Worm (Caenorhabditis elegans) whole organism, L1 larva: ENCODE results near the gene pcs-1.

ENCODE experiments used
- Y116A8C.19 ChIP-seq: sonication (generic microtip); optimal IDR thresholded peaks from 2 replicates; lab custom pipeline; 2016; ENCODE audit warnings: missing compliant biosample characterization, missing genetic modification characterization, borderline replicate concordance
- ceh-82 ChIP-seq, 3 experiments: fragments of 150-350 bp in 1 of 3; sonication (generic microtip) in 2 of 3; optimal IDR thresholded peaks; 2 replicates each; lab custom pipeline; 2014 to 2017; ENCODE audit warnings: missing biosample characterization in 3 of 3, missing genetic modification characterization in 3 of 3
- fkh-4 ChIP-seq: sonication (generic microtip); optimal IDR thresholded peaks from 2 replicates; lab custom pipeline; 2016; ENCODE audit warnings: missing compliant biosample characterization, missing genetic modification characterization, borderline replicate concordance
- fos-1 ChIP-seq: fragments of 150-350 bp; optimal IDR thresholded peaks from 2 replicates; lab custom pipeline; 2014; ENCODE audit warnings: missing biosample characterization, missing genetic modification characterization
- isw-1 ChIP-seq: fragments of 200-800 bp; sonication (Bioruptor generic); IDR thresholded peaks from 2 replicates; pipeline ENCODE4 v1.3.6; 2022; ENCODE audit warnings: missing genetic modification characterization, missing compliant biosample characterization
- lin-13 ChIP-seq: fragments of 150-350 bp; optimal IDR thresholded peaks from 2 replicates; lab custom pipeline; 2014; ENCODE audit warnings: missing biosample characterization, missing genetic modification reagents, missing genetic modification characterization
- nhr-12 ChIP-seq: sonication (generic microtip); optimal IDR thresholded peaks from 2 replicates; lab custom pipeline; 2017; ENCODE audit warnings: missing biosample characterization, missing genetic modification characterization
- nhr-77 ChIP-seq: fragments of 150-350 bp; optimal IDR thresholded peaks from 2 replicates; lab custom pipeline; 2014; ENCODE audit warnings: missing biosample characterization, missing genetic modification characterization
- pax-3 ChIP-seq: fragments of 200-800 bp; sonication (Bioruptor generic); optimal IDR thresholded peaks from 2 replicates; lab custom pipeline; 2018; ENCODE audit warnings: mild to moderate bottlenecking, missing genetic modification characterization, moderate library complexity, missing compliant biosample characterization
- snpc-4 ChIP-seq: fragments of 150-350 bp; optimal IDR thresholded peaks from 2 replicates; lab custom pipeline; 2014; ENCODE audit warnings: missing biosample characterization, missing genetic modification characterization
- sox-4 ChIP-seq: sonication (generic microtip); optimal IDR thresholded peaks from 2 replicates; lab custom pipeline; 2016; ENCODE audit warnings: missing genetic modification characterization, missing compliant biosample characterization
- tbx-2 ChIP-seq: sonication (generic microtip); optimal IDR thresholded peaks from 2 replicates; lab custom pipeline; 2016; ENCODE audit warnings: missing genetic modification characterization, missing compliant biosample characterization
- unc-86 ChIP-seq: sonication (generic microtip); optimal IDR thresholded peaks from 2 replicates; lab custom pipeline; 2016; ENCODE audit warnings: missing genetic modification characterization, missing compliant biosample characterization
- zag-1 ChIP-seq: fragments of 150-350 bp; optimal IDR thresholded peaks from 2 replicates; lab custom pipeline; 2014; ENCODE audit warnings: missing biosample characterization, missing genetic modification characterization

- TF ChIP-seq snpc-4 (tag; lab: Kevin White, UChicago) (no peak), lin-13 (GFP tag; lab: Kevin White, UChicago) (no peak), unc-86 (no peak), pax-3 (no peak), ceh-82 (tag; optimal IDR thresholded peaks at IDR 0.05; lab: Kevin White, UChicago) (no peak), fos-1 (tag; lab: Kevin White, UChicago) (no peak), isw-1 (GFP tag; lab: Robert Waterston, UW) (no peak), zag-1 (tag; lab: Kevin White, UChicago) (no peak), fkh-4 (tag; lab: Kevin White, UChicago) (no peak), Y116A8C.19 (no peak), tbx-2 (tag; lab: Kevin White, UChicago) (no peak), nhr-12 (tag; lab: Kevin White, UChicago) (no peak), nhr-77 (tag; lab: Kevin White, UChicago) (no peak), sox-4 (tag; lab: Kevin White, UChicago) (no peak)
These were observed 41.0 kb downstream of the pcs-1 start for ce11 chrII:11536505-11536904.
